Worm (Caenorhabditis elegans) whole organism, L1 larva: Measurements from ENCODE around the gene Y17D7C.2.

ENCODE experiments used
- C04F5.9 ChIP-seq: sonication (generic microtip); optimal IDR thresholded peaks from 2 replicates; lab custom pipeline; 2016; ENCODE audit warnings: missing genetic modification characterization, missing compliant biosample characterization
- C34B4.2 ChIP-seq: sonication (generic microtip); optimal IDR thresholded peaks from 2 replicates; lab custom pipeline; 2017; ENCODE audit warnings: mild to moderate bottlenecking, missing genetic modification characterization, missing compliant biosample characterization
- Y116A8C.19 ChIP-seq: sonication (generic microtip); optimal IDR thresholded peaks from 2 replicates; lab custom pipeline; 2016; ENCODE audit warnings: missing compliant biosample characterization, missing genetic modification characterization, borderline replicate concordance
- aha-1 ChIP-seq: fragments of 150-350 bp; optimal IDR thresholded peaks from 2 replicates; lab custom pipeline; 2014; ENCODE audit warnings: missing biosample characterization, missing genetic modification characterization
- alr-1 ChIP-seq: fragments of 200-800 bp; sonication (Bioruptor generic); optimal IDR thresholded peaks from 2 replicates; lab custom pipeline; 2018; ENCODE audit warnings: borderline replicate concordance, mild to moderate bottlenecking, missing genetic modification characterization, missing compliant biosample characterization
- ceh-63 ChIP-seq: fragments of 200-800 bp; sonication (Bioruptor generic); optimal IDR thresholded peaks from 2 replicates; lab custom pipeline; 2018; ENCODE audit warnings: mild to moderate bottlenecking, missing genetic modification characterization, missing compliant biosample characterization
- ceh-88 ChIP-seq: fragments of 200-800 bp; sonication (Bioruptor generic); IDR thresholded peaks from 2 replicates; pipeline ENCODE4 v1.3.6; 2022; ENCODE audit warnings: missing genetic modification characterization, missing compliant biosample characterization
- dpl-1 ChIP-seq, 3 experiments: fragments of 150-350 bp in 2 of 3; sonication (generic microtip) in 1 of 3; optimal IDR thresholded peaks; 2 replicates each; lab custom pipeline; 2014 to 2017; ENCODE audit warnings: missing biosample characterization in 3 of 3, missing genetic modification characterization in 3 of 3, missing genetic modification reagents in 3 of 3
- dsc-1 ChIP-seq: sonication (generic microtip); optimal IDR thresholded peaks from 2 replicates; lab custom pipeline; 2016; ENCODE audit warnings: mild to moderate bottlenecking, missing genetic modification characterization, missing compliant biosample characterization
- efl-1 ChIP-seq, 4 experiments: fragments of 150-350 bp; optimal IDR thresholded peaks in 3 of 4; peaks in 1 of 4; 1 replicate in 1 of 4; 2 replicates in 3 of 4; lab custom pipeline; 2014; ENCODE audit warnings: missing biosample characterization in 2 of 4, missing genetic modification characterization in 2 of 4, missing genetic modification reagents in 2 of 4
- elt-2 ChIP-seq: sonication (generic microtip); optimal IDR thresholded peaks from 2 replicates; lab custom pipeline; 2016; ENCODE audit warnings: missing genetic modification characterization, mild to moderate bottlenecking, inconsistent platforms, missing compliant biosample characterization, missing genetic modification reagents
- ets-5 ChIP-seq: fragments of 200-800 bp; sonication (Bioruptor generic); IDR thresholded peaks from 2 replicates; pipeline ENCODE4 v1.3.6; 2022; ENCODE audit warnings: missing genetic modification characterization, missing compliant biosample characterization
- fkh-10 ChIP-seq: sonication (generic microtip); optimal IDR thresholded peaks from 2 replicates; lab custom pipeline; 2017; ENCODE audit warnings: missing biosample characterization, missing genetic modification reagents, missing genetic modification characterization
- fkh-8 ChIP-seq: sonication (generic microtip); optimal IDR thresholded peaks from 2 replicates; lab custom pipeline; 2016; ENCODE audit warnings: mild to moderate bottlenecking, missing genetic modification characterization, missing compliant biosample characterization
- fos-1 ChIP-seq: fragments of 150-350 bp; optimal IDR thresholded peaks from 2 replicates; lab custom pipeline; 2014; ENCODE audit warnings: missing biosample characterization, missing genetic modification characterization
- grh-1 ChIP-seq: fragments of 200-800 bp; sonication (Bioruptor generic); IDR thresholded peaks from 2 replicates; pipeline ENCODE4 v1.3.6; 2022; ENCODE audit warnings: missing genetic modification reagents, missing genetic modification characterization, missing compliant biosample characterization
- hlh-4 ChIP-seq: sonication (generic microtip); optimal IDR thresholded peaks from 2 replicates; lab custom pipeline; 2016; ENCODE audit warnings: mild to moderate bottlenecking, missing genetic modification characterization, missing compliant biosample characterization
- isw-1 ChIP-seq: fragments of 200-800 bp; sonication (Bioruptor generic); IDR thresholded peaks from 2 replicates; pipeline ENCODE4 v1.3.6; 2022; ENCODE audit warnings: missing genetic modification characterization, missing compliant biosample characterization
- jun-1 ChIP-seq: fragments of 150-350 bp; optimal IDR thresholded peaks from 2 replicates; lab custom pipeline; 2014; ENCODE audit warnings: missing biosample characterization, missing genetic modification reagents, missing genetic modification characterization
- lin-14 ChIP-seq: fragments of 200-800 bp; sonication (Bioruptor generic); optimal IDR thresholded peaks from 2 replicates; lab custom pipeline; 2018; ENCODE audit warnings: mild to moderate bottlenecking, missing genetic modification characterization, moderate library complexity, missing compliant biosample characterization
- lin-15B ChIP-seq: fragments of 150-350 bp; sonication (generic microtip); optimal IDR thresholded peaks from 3 replicates; lab custom pipeline; 2014; ENCODE audit warnings: missing biosample characterization, missing genetic modification characterization
- lin-35 ChIP-seq, 2 experiments: fragments of 150-350 bp; optimal IDR thresholded peaks; 2 replicates each; lab custom pipeline; 2014; ENCODE audit warnings: missing biosample characterization in 2 of 2, missing genetic modification characterization in 2 of 2, missing genetic modification reagents in 2 of 2
- lin-39 ChIP-seq: fragments of 150-350 bp; optimal IDR thresholded peaks from 2 replicates; lab custom pipeline; 2014; ENCODE audit warnings: missing biosample characterization, missing genetic modification reagents, missing genetic modification characterization
- lir-3 ChIP-seq: sonication (generic microtip); optimal IDR thresholded peaks from 2 replicates; lab custom pipeline; 2016; ENCODE audit warnings: mild to moderate bottlenecking, missing genetic modification characterization, moderate library complexity, missing compliant biosample characterization; ENCODE audit not compliant: poor library complexity
- mdl-1 ChIP-seq, 2 experiments: fragments of 150-350 bp; optimal IDR thresholded peaks; 2 replicates each; lab custom pipeline; 2014 to 2017; ENCODE audit warnings: missing biosample characterization in 2 of 2, missing genetic modification characterization in 2 of 2, inconsistent platforms in 1 of 2
- mef-2 ChIP-seq: fragments of 150-350 bp; optimal IDR thresholded peaks from 2 replicates; lab custom pipeline; 2014; ENCODE audit warnings: missing biosample characterization, missing genetic modification characterization
- mep-1 ChIP-seq: fragments of 150-350 bp; optimal IDR thresholded peaks from 2 replicates; lab custom pipeline; 2014; ENCODE audit warnings: missing biosample characterization, missing genetic modification characterization
- nhr-12 ChIP-seq: sonication (generic microtip); optimal IDR thresholded peaks from 2 replicates; lab custom pipeline; 2017; ENCODE audit warnings: missing biosample characterization, missing genetic modification characterization
- nhr-19 ChIP-seq: fragments of 200-800 bp; sonication (Bioruptor generic); conservative IDR thresholded peaks from 2 replicates; pipeline ENCODE4 v1.3.6; 2022; ENCODE audit warnings: missing genetic modification characterization, missing compliant biosample characterization
- nhr-20 ChIP-seq: sonication (generic microtip); optimal IDR thresholded peaks from 2 replicates; lab custom pipeline; 2016; ENCODE audit warnings: mild to moderate bottlenecking, missing genetic modification characterization, missing compliant biosample characterization
- nhr-28 ChIP-seq: fragments of 150-350 bp; optimal IDR thresholded peaks from 2 replicates; lab custom pipeline; 2014; ENCODE audit warnings: missing biosample characterization, missing genetic modification characterization
- nhr-47 ChIP-seq: sonication (generic microtip); optimal IDR thresholded peaks from 2 replicates; lab custom pipeline; 2016; ENCODE audit warnings: mild to moderate bottlenecking, missing genetic modification characterization, moderate library complexity, missing compliant biosample characterization
- nhr-76 ChIP-seq: sonication (generic microtip); optimal IDR thresholded peaks from 2 replicates; lab custom pipeline; 2017; ENCODE audit warnings: missing biosample characterization, missing genetic modification characterization
- nhr-85 ChIP-seq: sonication (generic microtip); peaks from one replicate; lab custom pipeline; 2016; ENCODE audit warnings: missing genetic modification characterization, inconsistent platforms, missing compliant biosample characterization
- nhr-90 ChIP-seq: sonication (generic microtip); optimal IDR thresholded peaks from 2 replicates; lab custom pipeline; 2016; ENCODE audit warnings: mild to moderate bottlenecking, missing genetic modification characterization, missing compliant biosample characterization; ENCODE audit not compliant: poor library complexity
- pag-3 ChIP-seq: sonication (generic microtip); optimal IDR thresholded peaks from 2 replicates; lab custom pipeline; 2017; ENCODE audit warnings: missing genetic modification characterization, mild to moderate bottlenecking, missing compliant biosample characterization, antibody characterized with exemption, borderline replicate concordance; ENCODE audit not compliant: insufficient read depth
- pax-3 ChIP-seq: fragments of 200-800 bp; sonication (Bioruptor generic); optimal IDR thresholded peaks from 2 replicates; lab custom pipeline; 2018; ENCODE audit warnings: mild to moderate bottlenecking, missing genetic modification characterization, moderate library complexity, missing compliant biosample characterization
- rnt-1 ChIP-seq: sonication (generic microtip); optimal IDR thresholded peaks from 2 replicates; lab custom pipeline; 2016; ENCODE audit warnings: mild to moderate bottlenecking, missing genetic modification characterization, moderate library complexity, missing compliant biosample characterization
- skn-1 ChIP-seq: fragments of 150-350 bp; optimal IDR thresholded peaks from 2 replicates; lab custom pipeline; 2014; ENCODE audit warnings: missing biosample characterization, missing genetic modification characterization
- snpc-4 ChIP-seq: fragments of 150-350 bp; optimal IDR thresholded peaks from 2 replicates; lab custom pipeline; 2014; ENCODE audit warnings: missing biosample characterization, missing genetic modification characterization
- snu-23 ChIP-seq: sonication (generic microtip); optimal IDR thresholded peaks from 2 replicates; lab custom pipeline; 2016; ENCODE audit warnings: missing genetic modification characterization, missing compliant biosample characterization
- swsn-7 ChIP-seq: sonication (generic microtip); optimal IDR thresholded peaks from 2 replicates; lab custom pipeline; 2016; ENCODE audit warnings: missing genetic modification characterization, missing compliant biosample characterization
- unc-30 ChIP-seq: sonication (generic microtip); optimal IDR thresholded peaks from 2 replicates; lab custom pipeline; 2017; ENCODE audit warnings: missing biosample characterization, missing genetic modification characterization
- unc-62 ChIP-seq: fragments of 150-350 bp; optimal IDR thresholded peaks from 2 replicates; lab custom pipeline; 2014; ENCODE audit warnings: missing biosample characterization, missing genetic modification reagents, missing genetic modification characterization
- unc-86 ChIP-seq: sonication (generic microtip); optimal IDR thresholded peaks from 2 replicates; lab custom pipeline; 2016; ENCODE audit warnings: missing genetic modification characterization, missing compliant biosample characterization
- xbp-1 ChIP-seq: sonication (generic microtip); optimal IDR thresholded peaks from 2 replicates; lab custom pipeline; 2016; ENCODE audit warnings: missing genetic modification characterization, missing compliant biosample characterization
- ztf-11 ChIP-seq, 2 experiments: sonication (generic microtip); optimal IDR thresholded peaks; 2 replicates each; lab custom pipeline; 2016 to 2017; ENCODE audit warnings: missing genetic modification characterization in 2 of 2, missing biosample characterization in 1 of 2, missing compliant biosample characterization in 1 of 2

Gene Y17D7C.2

ce11 chrV:18689681-18690080, 30.1 kb downstream of the Y17D7C.2 start, which contains the start of the genes ubc-19 and Y69H2.7 (continued):
- peak; percentile 3 to 59 (median 43) for TF ChIP-seq dpl-1 (GFP tag; optimal IDR thresholded peaks at IDR 0.05; lab: Kevin White, UChicago)
- TF ChIP-seq nhr-90 (tag; lab: Kevin White, UChicago) = no peak
- peak; percentile 58 for TF ChIP-seq snu-23 (GFP tag; lab: Kevin White, UChicago)
- no peak for TF ChIP-seq pax-3 (tag; lab: Kevin White, UChicago)
- TF ChIP-seq pag-3 (tag; lab: Kevin White, UChicago) = no peak
- TF ChIP-seq unc-30 (tag; lab: Kevin White, UChicago) = no peak
- peak; percentile 3 to 48 for TF ChIP-seq efl-1 (optimal IDR thresholded peaks at IDR 0.05; lab: Kevin White, UChicago)
- TF ChIP-seq efl-1 (GFP tag; optimal IDR thresholded peaks at IDR 0.05 in 1 of 2; lab: Kevin White, UChicago) = peak; percentile 51 to 95
- TF ChIP-seq mdl-1 (tag; optimal IDR thresholded peaks at IDR 0.05; lab: Kevin White, UChicago) = no peak
- peak; percentile 44 for TF ChIP-seq snpc-4 (tag; lab: Kevin White, UChicago)
- TF ChIP-seq lin-39 (tag; lab: Kevin White, UChicago) = no peak
- TF ChIP-seq ets-5 (GFP tag; lab: Robert Waterston, UW) = no peak
- peak in 1 of 2 experiments; percentile 46 for TF ChIP-seq lin-35 (GFP tag; optimal IDR thresholded peaks at IDR 0.05; lab: Kevin White, UChicago)
- peak; percentile 20 for TF ChIP-seq fkh-8 (tag; lab: Kevin White, UChicago)
- no peak for TF ChIP-seq mef-2 (tag; lab: Kevin White, UChicago)
- no peak for TF ChIP-seq nhr-85 (tag; lab: Kevin White, UChicago)
- no peak for TF ChIP-seq fkh-10
- no peak for TF ChIP-seq unc-86 (tag; lab: Kevin White, UChicago)
- TF ChIP-seq ztf-11 (tag; optimal IDR thresholded peaks at IDR 0.05; lab: Kevin White, UChicago) = no peak
- no peak for TF ChIP-seq nhr-20
- no peak for TF ChIP-seq C34B4.2 (tag; lab: Kevin White, UChicago)
- TF ChIP-seq C04F5.9 (tag; lab: Kevin White, UChicago) = no peak
- peak; percentile 45 for TF ChIP-seq swsn-7 (tag; lab: Kevin White, UChicago)
- TF ChIP-seq fos-1 (tag; lab: Kevin White, UChicago) = no peak
- TF ChIP-seq nhr-19 (GFP tag; lab: Robert Waterston, UW) = peak; percentile 45
- TF ChIP-seq isw-1 (GFP tag; lab: Robert Waterston, UW) = peak; percentile 7; the same call in 1 of the 2 replicates
- TF ChIP-seq lin-14 (GFP tag; lab: Kevin White, UChicago) = no peak
- TF ChIP-seq nhr-47 (tag; lab: Kevin White, UChicago) = peak; percentile 21
- TF ChIP-seq nhr-12 (tag; lab: Kevin White, UChicago) = no peak
- no peak for TF ChIP-seq hlh-4 (tag; lab: Kevin White, UChicago)
- TF ChIP-seq xbp-1 = peak; percentile 22
- no peak for TF ChIP-seq Y116A8C.19 (tag; lab: Kevin White, UChicago)
- TF ChIP-seq lir-3 = no peak

ce11 chrV:18687361-18687760, 32.4 kb downstream of the Y17D7C.2 start:
- TF ChIP-seq efl-1 (optimal IDR thresholded peaks at IDR 0.05; lab: Kevin White, UChicago) (no peak), efl-1 (GFP tag; optimal IDR thresholded peaks at IDR 0.05 in 1 of 2; lab: Kevin White, UChicago) (peak in 1 of 2 experiments; percentile 71), nhr-28 (tag; lab: Kevin White, UChicago) (no peak)

- TF ChIP-seq lin-15B (no peak), nhr-12 (tag; lab: Kevin White, UChicago) (no peak), mep-1 (tag; lab: Kevin White, UChicago) (no peak), dsc-1 (tag; lab: Kevin White, UChicago) (peak; percentile 80), alr-1 (tag; lab: Kevin White, UChicago) (no peak), nhr-76 (tag; lab: Kevin White, UChicago) (no peak), skn-1 (tag; lab: Kevin White, UChicago) (no peak), lin-14 (GFP tag; lab: Kevin White, UChicago) (no peak), fkh-8 (tag; lab: Kevin White, UChicago) (peak; percentile 63), aha-1 (tag; lab: Kevin White, UChicago) (no peak), lir-3 (no peak), pax-3 (tag; lab: Kevin White, UChicago) (peak; percentile 54), ceh-63 (no peak), elt-2 (tag; lab: Kevin White, UChicago) (no peak), rnt-1 (tag; lab: Kevin White, UChicago) (no peak), nhr-85 (tag; lab: Kevin White, UChicago) (no peak), ceh-88 (no peak), grh-1 (GFP tag; lab: Robert Waterston, UW) (no peak), dpl-1 (GFP tag; optimal IDR thresholded peaks at IDR 0.05; lab: Kevin White, UChicago) (no peak), jun-1 (no peak), unc-62 (GFP tag; lab: Kevin White, UChicago) (no peak), unc-30 (tag; lab: Kevin White, UChicago) (no peak)
These were observed 35.3 kb downstream of the Y17D7C.2 start, which contains the start of gene Y69H2.17 for ce11 chrV:18684455-18684987. TSS of gene Y69H2.17 (plus strand) at chrV:18684937.
